Fruit fly (Drosophila melanogaster): ENCODE data around the gene CG31522.
A peak's percentile ranks its signal among the peaks of the same experiment; 100 is the strongest.

DNA sequence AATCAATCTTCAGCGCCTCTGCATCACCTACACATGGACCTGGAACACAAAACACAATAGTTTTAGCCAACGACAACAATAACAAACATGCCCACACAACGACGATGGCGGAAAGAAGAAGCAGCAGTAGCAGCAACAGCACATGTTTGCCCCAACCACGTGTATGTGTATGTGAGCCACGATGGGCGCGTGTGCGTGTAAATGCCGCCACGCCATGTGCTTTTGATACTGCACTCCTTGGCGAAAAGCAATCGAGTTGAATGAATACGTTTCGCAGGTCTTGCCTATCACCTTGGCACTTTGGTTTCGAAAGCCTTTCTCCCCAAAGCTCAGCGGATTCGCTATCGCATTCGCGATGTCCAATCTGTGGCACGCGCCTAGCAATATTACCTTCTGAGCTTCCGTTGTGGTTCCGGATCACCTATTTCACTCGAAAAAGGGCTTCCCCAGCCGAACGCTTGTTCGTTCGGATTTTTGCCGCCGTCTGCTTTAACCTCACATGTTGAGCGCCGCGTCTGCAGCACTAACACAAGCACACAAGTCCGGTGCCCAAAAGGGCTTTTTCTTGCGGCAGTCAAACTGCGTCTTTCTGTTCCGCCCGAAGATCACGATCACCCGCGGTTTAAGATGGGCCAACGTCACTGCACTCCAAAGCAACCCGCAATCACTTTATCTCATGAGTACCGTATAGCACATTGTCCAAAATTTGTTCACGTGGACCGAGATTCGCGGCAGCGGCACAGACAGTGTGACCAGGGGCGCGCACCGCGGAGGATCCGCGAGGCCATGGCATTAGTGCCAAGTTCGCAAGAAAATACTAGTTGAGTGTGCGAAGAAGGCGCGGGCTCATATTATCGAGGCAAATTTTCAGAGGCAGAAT, 33.9 kb downstream of the CG31522 start, which contains the start of gene srl:
- TF ChIP-seq CG10209 (GFP tag; optimal IDR thresholded peaks at IDR 0.05), result no peak
- no peak for TF ChIP-seq tap (tag; optimal IDR thresholded peaks at IDR 0.05)
- no peak for TF ChIP-seq CG8290 (GFP tag; optimal IDR thresholded peaks at IDR 0.05)
- no peak for TF ChIP-seq CG8290 (tag; optimal IDR thresholded peaks at IDR 0.05)
- no peak for TF ChIP-seq h (optimal IDR thresholded peaks at IDR 0.05)
- no peak for TF ChIP-seq CG8924 (tag; optimal IDR thresholded peaks at IDR 0.05)
- peak; percentile 14 for TF ChIP-seq gcm (GFP tag; optimal IDR thresholded peaks at IDR 0.05)
- no peak for TF ChIP-seq CG8281 (tag; optimal IDR thresholded peaks at IDR 0.05)
